Fruit fly (Drosophila melanogaster) whole organism, pupa: ENCODE data around the gene CG2209.

Source experiments
- CG10348 ChIP-seq: fragments of 200-800 bp; sonication (Bioruptor generic); IDR thresholded peaks from 2 replicates; pipeline ENCODE4 v1.3.6; 2022; ENCODE audit warnings: missing biosample characterization, missing genetic modification characterization
- CG13204 ChIP-seq: fragments of 200-800 bp; sonication (Bioruptor generic); optimal IDR thresholded peaks from 2 replicates; lab custom pipeline; 2018; ENCODE audit warnings: missing biosample characterization, mild to moderate bottlenecking, missing genetic modification characterization, moderate library complexity
- D1 ChIP-seq: fragments of 200-800 bp; sonication (Bioruptor generic); optimal IDR thresholded peaks from 2 replicates; lab custom pipeline; 2018; ENCODE audit warnings: missing biosample characterization, mild to moderate bottlenecking, missing genetic modification characterization, moderate library complexity
- Pif1A ChIP-seq: fragments of 200-800 bp; sonication (Bioruptor generic); optimal IDR thresholded peaks from 3 replicates; lab custom pipeline; 2016; ENCODE audit warnings: missing biosample characterization, missing genetic modification characterization
- gl ChIP-seq: fragments of 200-800 bp; sonication (Bioruptor generic); optimal IDR thresholded peaks from 2 replicates; lab custom pipeline; 2018; ENCODE audit warnings: missing biosample characterization, mild to moderate bottlenecking, missing genetic modification characterization

- TF ChIP-seq gl (tag; lab: Kevin White, UChicago) (no peak), CG13204 (GFP tag; lab: Kevin White, UChicago) (no peak), Pif1A (GFP tag; lab: Kevin White, UChicago) (no peak), CG10348 (no peak), D1 (tag; lab: Kevin White, UChicago) (no peak)
These were observed at the start of gene CG2209 for dm6 chrX:13021898-13022297.
